Worm (Caenorhabditis elegans) whole organism, L4 larva: ENCODE measurements around the gene clec-168.

Source experiments
- aha-1 ChIP-seq: fragments of 150-350 bp; peaks from one replicate; lab custom pipeline; 2014; ENCODE audit warnings: missing biosample characterization, missing genetic modification characterization
- dpl-1 ChIP-seq: fragments of 150-350 bp; optimal IDR thresholded peaks from 2 replicates; lab custom pipeline; 2014; ENCODE audit warnings: missing biosample characterization, missing genetic modification reagents, missing genetic modification characterization
- lim-7 ChIP-seq: fragments of 200-800 bp; sonication (Bioruptor generic); IDR thresholded peaks from 2 replicates; pipeline ENCODE4 v1.3.6; 2022; ENCODE audit warnings: missing genetic modification characterization, missing compliant biosample characterization
- nhr-237 ChIP-seq: sonication (generic microtip); optimal IDR thresholded peaks from 2 replicates; lab custom pipeline; 2017; ENCODE audit warnings: missing biosample characterization, missing genetic modification characterization
- nhr-6 ChIP-seq: fragments of 150-350 bp; optimal IDR thresholded peaks from 2 replicates; lab custom pipeline; 2014; ENCODE audit warnings: missing biosample characterization, missing genetic modification characterization
- snpc-4 ChIP-seq: fragments of 150-350 bp; optimal IDR thresholded peaks from 2 replicates; lab custom pipeline; 2014; ENCODE audit warnings: missing biosample characterization, missing genetic modification characterization
- unc-39 ChIP-seq: sonication (generic microtip); optimal IDR thresholded peaks from 2 replicates; lab custom pipeline; 2017; ENCODE audit warnings: missing biosample characterization, missing genetic modification characterization
- unc-62 ChIP-seq, 3 experiments: fragments of 150-350 bp in 1 of 3; sonication (generic microtip); optimal IDR thresholded peaks in 2 of 3; peaks in 1 of 3; 1 replicate in 1 of 3; 2 replicates in 2 of 3; lab custom pipeline; 2014 to 2017; ENCODE audit warnings: missing biosample characterization in 3 of 3, missing genetic modification characterization in 3 of 3, missing genetic modification reagents in 3 of 3, missing genotype in 1 of 3
- ztf-11 ChIP-seq: fragments of 150-350 bp; optimal IDR thresholded peaks from 2 replicates; lab custom pipeline; 2014; ENCODE audit warnings: missing biosample characterization, missing genetic modification characterization

DNA sequence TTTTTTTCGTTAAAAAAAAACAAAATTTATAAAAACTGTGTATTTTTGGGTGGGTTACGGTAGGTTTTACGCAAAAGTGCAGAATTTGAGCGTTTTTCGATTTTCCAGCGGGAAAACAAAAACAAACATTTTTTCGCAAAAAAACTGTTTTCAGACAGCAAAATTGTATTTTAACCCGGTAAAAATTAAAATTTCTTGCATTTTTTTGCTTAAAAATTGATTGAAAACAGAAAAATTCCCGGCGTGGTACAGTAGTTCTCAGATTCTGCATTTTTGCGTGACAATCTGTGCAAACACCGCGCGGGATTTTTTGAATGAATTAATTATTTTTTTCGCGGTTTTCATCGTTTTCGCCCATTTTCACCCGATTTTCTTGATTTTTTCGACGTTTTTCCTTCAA, 20.3 kb downstream of the clec-168 start:
- TF ChIP-seq unc-39 (tag; lab: Kevin White, UChicago) = no peak
- peak; percentile 85 for TF ChIP-seq aha-1
- TF ChIP-seq snpc-4 (tag; lab: Kevin White, UChicago) = no peak
- TF ChIP-seq lim-7 = no peak
- no peak for TF ChIP-seq ztf-11 (tag; lab: Kevin White, UChicago)
- TF ChIP-seq unc-62 (GFP tag; optimal IDR thresholded peaks at IDR 0.05 in 1 of 2; lab: Kevin White, UChicago) = no peak
- no peak for TF ChIP-seq unc-62 (tag; optimal IDR thresholded peaks at IDR 0.05; lab: Kevin White, UChicago)
- no peak for TF ChIP-seq dpl-1 (GFP tag; lab: Kevin White, UChicago)
- TF ChIP-seq nhr-237 (tag; lab: Kevin White, UChicago) = no peak
- TF ChIP-seq nhr-6 (tag; lab: Kevin White, UChicago) = no peak
